Worm (Caenorhabditis elegans) whole organism, mixed stage, embryonic: ENCODE results near the gene ttr-38.

Experiments
- ceh-39 ChIP-seq: fragments of 150-350 bp; optimal IDR thresholded peaks from 2 replicates; lab custom pipeline; 2014; ENCODE audit warnings: missing biosample characterization, missing genetic modification characterization
- lin-13 ChIP-seq: fragments of 150-350 bp; optimal IDR thresholded peaks from 2 replicates; lab custom pipeline; 2014; ENCODE audit warnings: missing biosample characterization, missing genetic modification characterization
- lin-32 ChIP-seq: fragments of 200-800 bp; sonication (Bioruptor generic); optimal IDR thresholded peaks from 2 replicates; lab custom pipeline; 2018; ENCODE audit warnings: mild to moderate bottlenecking, missing genetic modification characterization, missing compliant biosample characterization
- lsy-2 ChIP-seq: fragments of 150-350 bp; optimal IDR thresholded peaks from 2 replicates; lab custom pipeline; 2014; ENCODE audit warnings: missing biosample characterization, missing genetic modification characterization
- nhr-237 ChIP-seq: fragments of 150-350 bp; optimal IDR thresholded peaks from 2 replicates; lab custom pipeline; 2014; ENCODE audit warnings: missing biosample characterization, missing genetic modification characterization
- nhr-28 ChIP-seq: fragments of 150-350 bp; optimal IDR thresholded peaks from 2 replicates; lab custom pipeline; 2014; ENCODE audit warnings: missing biosample characterization, missing genetic modification characterization
- nhr-76 ChIP-seq: sonication (generic microtip); optimal IDR thresholded peaks from 2 replicates; lab custom pipeline; 2017; ENCODE audit warnings: missing biosample characterization, missing genetic modification characterization
- snpc-4 ChIP-seq: fragments of 150-350 bp; optimal IDR thresholded peaks from 2 replicates; lab custom pipeline; 2014; ENCODE audit warnings: missing biosample characterization, missing genetic modification characterization
- sptf-1 ChIP-seq: sonication (generic microtip); optimal IDR thresholded peaks from 2 replicates; lab custom pipeline; 2017; ENCODE audit warnings: mild to moderate bottlenecking, missing genetic modification characterization, moderate library complexity, missing compliant biosample characterization
- unc-120 ChIP-seq: sonication (generic microtip); optimal IDR thresholded peaks from 2 replicates; lab custom pipeline; 2017; ENCODE audit warnings: missing genetic modification characterization, missing compliant biosample characterization; ENCODE audit not compliant: poor library complexity, severe bottlenecking
- ztf-11 ChIP-seq: fragments of 150-350 bp; optimal IDR thresholded peaks from 2 replicates; lab custom pipeline; 2014; ENCODE audit warnings: missing biosample characterization, missing genetic modification characterization

DNA sequence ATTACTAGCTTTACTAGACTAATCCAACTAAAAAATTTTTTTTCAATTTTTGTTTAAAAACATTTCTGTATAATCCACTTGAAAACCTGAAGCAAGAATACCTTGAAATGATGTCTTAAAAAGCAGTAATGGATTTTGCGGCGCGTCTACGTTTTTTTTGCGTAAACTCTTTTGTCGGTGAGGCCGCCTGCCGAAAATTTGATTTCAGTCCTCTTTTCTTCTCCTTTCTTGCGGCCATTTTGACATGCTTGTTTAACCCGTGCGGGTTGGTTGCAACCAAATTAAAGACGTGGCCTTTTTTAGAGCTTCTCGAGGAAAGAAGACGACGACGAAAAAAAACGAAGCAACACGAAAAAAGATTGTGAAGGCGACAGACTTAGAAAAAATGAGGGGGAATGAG, 46.8 kb upstream of the ttr-38 start:
- TF ChIP-seq lsy-2 (tag; lab: Kevin White, UChicago), result no peak
- TF ChIP-seq nhr-76 (tag; lab: Kevin White, UChicago), result no peak
- TF ChIP-seq ztf-11 (tag; lab: Kevin White, UChicago), result no peak
- TF ChIP-seq lin-32, result no peak
- TF ChIP-seq nhr-28 (tag; lab: Kevin White, UChicago), result no peak
- no peak for TF ChIP-seq snpc-4 (tag; lab: Kevin White, UChicago)
- TF ChIP-seq ceh-39, result no peak
- TF ChIP-seq unc-120 (tag; lab: Kevin White, UChicago), result no peak
- no peak for TF ChIP-seq sptf-1 (tag; lab: Kevin White, UChicago)
- TF ChIP-seq nhr-237, result no peak
- TF ChIP-seq lin-13, result no peak
